Fruit fly (Drosophila melanogaster): ENCODE results near the gene CG17633.

- TF ChIP-seq usp (GFP tag; optimal IDR thresholded peaks at IDR 0.05) = no peak
- TF ChIP-seq CG8478 (optimal IDR thresholded peaks at IDR 0.05) = no peak
- no peak for TF ChIP-seq Dll (optimal IDR thresholded peaks at IDR 0.05)
- TF ChIP-seq EcR (GFP tag; optimal IDR thresholded peaks at IDR 0.05) = no peak
Measured at dm6 chr2L:9743823-9744222, 25.0 kb upstream of the CG17633 start.
